Worm (Caenorhabditis elegans): ENCODE measurements around the gene inx-7.

DNA sequence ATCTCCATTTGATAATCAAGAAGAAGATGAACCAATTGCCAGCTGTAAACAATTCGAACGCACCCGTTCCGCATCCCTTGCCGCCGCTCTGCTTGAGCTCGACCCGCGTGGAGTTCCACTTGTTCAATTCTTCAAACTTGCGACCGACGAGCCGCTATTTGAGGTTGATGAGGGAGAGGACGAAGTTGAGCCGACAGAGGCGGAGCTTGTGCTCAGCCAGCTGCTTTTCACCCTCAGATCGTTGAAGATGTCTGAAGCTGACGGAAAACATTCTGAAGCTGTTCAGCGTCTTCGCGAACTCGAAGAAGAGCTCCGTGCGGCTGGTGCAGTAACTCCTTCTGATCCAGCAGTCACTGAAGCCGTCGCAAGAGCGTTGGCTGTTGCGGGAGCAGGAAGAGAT lies 39.4 kb upstream of the inx-7 start:
- TF ChIP-seq hmg-4 (GFP tag; optimal IDR thresholded peaks at IDR 0.05) (no peak), hmbx-1 (tag; optimal IDR thresholded peaks at IDR 0.05) (no peak), sea-1 (GFP tag; conservative IDR thresholded peaks at IDR 0.05) (no peak), ama-1 (optimal IDR thresholded peaks at IDR 0.05) (no peak), tbx-11 (GFP tag; IDR thresholded peaks at IDR 0.05) (no peak), B0310.2 (tag; optimal IDR thresholded peaks at IDR 0.05) (no peak), tra-4 (tag; optimal IDR thresholded peaks at IDR 0.05) (no peak), hnd-1 (tag; optimal IDR thresholded peaks at IDR 0.05) (no peak), scrt-1 (GFP tag; IDR thresholded peaks at IDR 0.05) (no peak), pes-1 (GFP tag; IDR thresholded peaks at IDR 0.05) (no peak), F13C5.2 (tag; optimal IDR thresholded peaks at IDR 0.05) (no peak), flt-1 (GFP tag; IDR thresholded peaks at IDR 0.05) (no peak)
